Worm (Caenorhabditis elegans) whole organism, L4 larva: ENCODE data around the gene Y116A8C.30.
A peak's percentile ranks its signal among the peaks of the same experiment; 100 is the strongest.

Experiments
- F26F4.8 ChIP-seq: fragments of 200-800 bp; sonication (Bioruptor generic); conservative IDR thresholded peaks from 2 replicates; pipeline ENCODE4 v1.3.6; 2022; ENCODE audit warnings: missing genetic modification characterization, missing compliant biosample characterization
- F37D6.2 ChIP-seq: sonication (generic microtip); optimal IDR thresholded peaks from 2 replicates; lab custom pipeline; 2016; ENCODE audit warnings: mild to moderate bottlenecking, missing genetic modification characterization, missing compliant biosample characterization
- T20F7.1 ChIP-seq: fragments of 200-800 bp; sonication (Bioruptor generic); optimal IDR thresholded peaks from 2 replicates; lab custom pipeline; 2018; ENCODE audit warnings: mild to moderate bottlenecking, missing genetic modification characterization, missing compliant biosample characterization
- T26A8.4 ChIP-seq: fragments of 200-800 bp; sonication (Bioruptor generic); IDR thresholded peaks from 2 replicates; pipeline ENCODE4 v1.3.6; 2022; ENCODE audit warnings: missing genetic modification characterization, missing compliant biosample characterization
- Y75B8A.6 ChIP-seq: fragments of 200-800 bp; sonication (Bioruptor generic); IDR thresholded peaks from 2 replicates; pipeline ENCODE4 v1.3.6; 2022; ENCODE audit warnings: missing genetic modification reagents, missing genetic modification characterization, missing compliant biosample characterization
- ZK337.2 ChIP-seq: fragments of 200-800 bp; sonication (Bioruptor generic); IDR thresholded peaks from 2 replicates; pipeline ENCODE4 v1.3.6; 2022; ENCODE audit warnings: missing genetic modification reagents, missing genetic modification characterization, missing compliant biosample characterization
- aha-1 ChIP-seq: fragments of 150-350 bp; peaks from one replicate; lab custom pipeline; 2014; ENCODE audit warnings: missing biosample characterization, missing genetic modification characterization
- aly-2 ChIP-seq: sonication (generic microtip); optimal IDR thresholded peaks from 2 replicates; lab custom pipeline; 2018; ENCODE audit warnings: missing biosample characterization, missing genetic modification characterization
- ceh-20 ChIP-seq: fragments of 200-800 bp; sonication (Bioruptor generic); IDR thresholded peaks from 2 replicates; pipeline ENCODE4 v1.3.6; 2022; ENCODE audit warnings: missing genetic modification reagents, missing genetic modification characterization, missing compliant biosample characterization
- ceh-28 ChIP-seq: fragments of 150-350 bp; optimal IDR thresholded peaks from 2 replicates; lab custom pipeline; 2014; ENCODE audit warnings: missing biosample characterization, missing genetic modification reagents, missing genetic modification characterization
- ceh-44 ChIP-seq: fragments of 200-800 bp; sonication (Bioruptor generic); IDR thresholded peaks from 2 replicates; pipeline ENCODE4 v1.3.6; 2022; ENCODE audit warnings: missing genetic modification reagents, missing genetic modification characterization, missing compliant biosample characterization
- ceh-62 ChIP-seq: sonication (generic microtip); optimal IDR thresholded peaks from 2 replicates; lab custom pipeline; 2017; ENCODE audit warnings: missing biosample characterization, missing genetic modification characterization
- ceh-82 ChIP-seq: sonication (generic microtip); optimal IDR thresholded peaks from 2 replicates; lab custom pipeline; 2017; ENCODE audit warnings: missing biosample characterization, missing genetic modification characterization
- ces-1 ChIP-seq: fragments of 150-350 bp; sonication (generic microtip); optimal IDR thresholded peaks from 4 replicates; lab custom pipeline; 2014; ENCODE audit warnings: missing biosample characterization, missing genetic modification reagents, missing genetic modification characterization
- cey-2 ChIP-seq: sonication (generic microtip); optimal IDR thresholded peaks from 3 replicates; lab custom pipeline; 2017; ENCODE audit warnings: missing genetic modification characterization, mild to moderate bottlenecking, missing compliant biosample characterization, antibody characterized with exemption, borderline replicate concordance; ENCODE audit not compliant: insufficient read depth
- daf-19 ChIP-seq: fragments of 200-800 bp; sonication (Bioruptor generic); conservative IDR thresholded peaks from 2 replicates; pipeline ENCODE4 v1.3.6; 2022; ENCODE audit warnings: missing genetic modification characterization, missing compliant biosample characterization
- dmd-9 ChIP-seq: fragments of 200-800 bp; sonication (Bioruptor generic); IDR thresholded peaks from 2 replicates; pipeline ENCODE4 v1.3.6; 2022; ENCODE audit warnings: missing genetic modification reagents, missing genetic modification characterization, missing compliant biosample characterization
- duxl-1 ChIP-seq: sonication (generic microtip); optimal IDR thresholded peaks from 2 replicates; lab custom pipeline; 2016; ENCODE audit warnings: mild to moderate bottlenecking, missing genetic modification characterization, moderate library complexity, missing compliant biosample characterization; ENCODE audit not compliant: poor library complexity
- egl-27 ChIP-seq: sonication (generic microtip); optimal IDR thresholded peaks from 3 replicates; lab custom pipeline; 2017; ENCODE audit warnings: missing biosample characterization, missing genetic modification reagents, missing genetic modification characterization
- egl-43 ChIP-seq: fragments of 200-800 bp; sonication (Bioruptor generic); IDR thresholded peaks from 2 replicates; pipeline ENCODE4 v1.3.6; 2022; ENCODE audit warnings: missing genetic modification reagents, missing genetic modification characterization, missing compliant biosample characterization
- fkh-10 ChIP-seq: fragments of 150-350 bp; optimal IDR thresholded peaks from 2 replicates; lab custom pipeline; 2014; ENCODE audit warnings: missing biosample characterization, missing genetic modification reagents, missing genetic modification characterization
- fos-1 ChIP-seq: fragments of 150-350 bp; optimal IDR thresholded peaks from 2 replicates; lab custom pipeline; 2014; ENCODE audit warnings: missing biosample characterization, missing genetic modification characterization
- hif-1 ChIP-seq, 2 experiments: sonication (generic microtip); optimal IDR thresholded peaks; 2 replicates each; lab custom pipeline; 2016 to 2017; ENCODE audit warnings: missing compliant biosample characterization in 2 of 2, missing genetic modification characterization in 2 of 2, missing genetic modification reagents in 2 of 2, missing genotype in 2 of 2, mild to moderate bottlenecking in 1 of 2
- hlh-11 ChIP-seq: fragments of 200-800 bp; sonication (Bioruptor generic); optimal IDR thresholded peaks from 2 replicates; lab custom pipeline; 2018; ENCODE audit warnings: mild to moderate bottlenecking, missing genetic modification characterization, missing compliant biosample characterization
- jun-1 ChIP-seq: fragments of 150-350 bp; optimal IDR thresholded peaks from 2 replicates; lab custom pipeline; 2014; ENCODE audit warnings: missing biosample characterization, missing genetic modification reagents, missing genetic modification characterization
- lin-1 ChIP-seq: fragments of 200-800 bp; sonication (Bioruptor generic); IDR thresholded peaks from 2 replicates; pipeline ENCODE4 v1.3.6; 2022; ENCODE audit warnings: missing genetic modification reagents, missing genetic modification characterization, missing compliant biosample characterization
- lin-29 ChIP-seq: fragments of 200-800 bp; sonication (Bioruptor generic); IDR thresholded peaks from 2 replicates; pipeline ENCODE4 v1.3.6; 2022; ENCODE audit warnings: missing genetic modification reagents, missing genetic modification characterization, missing compliant biosample characterization
- lir-3 ChIP-seq: sonication (generic microtip); optimal IDR thresholded peaks from 2 replicates; lab custom pipeline; 2016; ENCODE audit warnings: mild to moderate bottlenecking, missing genetic modification characterization, missing compliant biosample characterization
- madf-5 ChIP-seq, 2 experiments: fragments of 200-800 bp; sonication (Bioruptor generic); IDR thresholded peaks; 2 replicates each; pipeline ENCODE4 v1.3.6; 2022; ENCODE audit warnings: missing compliant biosample characterization in 2 of 2, missing genetic modification characterization in 2 of 2
- madf-9 ChIP-seq: fragments of 200-800 bp; sonication (Bioruptor generic); conservative IDR thresholded peaks from 2 replicates; pipeline ENCODE4 v1.3.6; 2022; ENCODE audit warnings: missing genetic modification reagents, missing genetic modification characterization, missing compliant biosample characterization
- mep-1 ChIP-seq: fragments of 150-350 bp; sonication (generic microtip); optimal IDR thresholded peaks from 3 replicates; lab custom pipeline; 2014; ENCODE audit warnings: missing biosample characterization, missing genetic modification characterization
- mxl-3 ChIP-seq: fragments of 200-800 bp; sonication (Bioruptor generic); optimal IDR thresholded peaks from 2 replicates; lab custom pipeline; 2018; ENCODE audit warnings: mild to moderate bottlenecking, missing genetic modification characterization, missing compliant biosample characterization
- nhr-102 ChIP-seq: sonication (generic microtip); optimal IDR thresholded peaks from 2 replicates; lab custom pipeline; 2016; ENCODE audit warnings: mild to moderate bottlenecking, missing genetic modification characterization, moderate library complexity, missing compliant biosample characterization
- nhr-42 ChIP-seq: fragments of 200-800 bp; sonication (Bioruptor generic); IDR thresholded peaks from 2 replicates; pipeline ENCODE4 v1.3.6; 2022; ENCODE audit warnings: missing genetic modification characterization, missing compliant biosample characterization
- nhr-48 ChIP-seq: sonication (generic microtip); optimal IDR thresholded peaks from 2 replicates; lab custom pipeline; 2016; ENCODE audit warnings: mild to moderate bottlenecking, missing genetic modification characterization, missing compliant biosample characterization
- nhr-6 ChIP-seq: fragments of 150-350 bp; optimal IDR thresholded peaks from 2 replicates; lab custom pipeline; 2014; ENCODE audit warnings: missing biosample characterization, missing genetic modification characterization
- pqm-1 ChIP-seq: sonication (generic microtip); optimal IDR thresholded peaks from 2 replicates; lab custom pipeline; 2017; ENCODE audit warnings: missing biosample characterization, missing genetic modification characterization
- sdz-12 ChIP-seq: fragments of 200-800 bp; sonication (Bioruptor generic); optimal IDR thresholded peaks from 2 replicates; lab custom pipeline; 2018; ENCODE audit warnings: mild to moderate bottlenecking, missing genetic modification characterization, missing compliant biosample characterization
- set-16 ChIP-seq: fragments of 200-800 bp; sonication (Bioruptor generic); IDR thresholded peaks from 2 replicates; pipeline ENCODE4 v1.3.6; 2022; ENCODE audit warnings: missing genetic modification reagents, missing genetic modification characterization, missing compliant biosample characterization
- snpc-1.2 ChIP-seq: fragments of 200-800 bp; sonication (Bioruptor generic); IDR thresholded peaks from 2 replicates; pipeline ENCODE4 v1.3.6; 2022; ENCODE audit warnings: missing genetic modification reagents, missing genetic modification characterization, missing compliant biosample characterization
- spr-1 ChIP-seq: sonication (generic microtip); optimal IDR thresholded peaks from 2 replicates; lab custom pipeline; 2016; ENCODE audit warnings: mild to moderate bottlenecking, missing genetic modification characterization, missing compliant biosample characterization
- spr-3 ChIP-seq: fragments of 200-800 bp; sonication (Bioruptor generic); optimal IDR thresholded peaks from 2 replicates; lab custom pipeline; 2018; ENCODE audit warnings: mild to moderate bottlenecking, missing genetic modification characterization, missing compliant biosample characterization
- tag-97 ChIP-seq: fragments of 200-800 bp; sonication (Bioruptor generic); IDR thresholded peaks from 2 replicates; pipeline ENCODE4 v1.3.6; 2022; ENCODE audit warnings: missing genetic modification characterization, missing compliant biosample characterization
- tra-1 ChIP-seq: fragments of 200-800 bp; sonication (Bioruptor generic); IDR thresholded peaks from 2 replicates; pipeline ENCODE4 v1.3.6; 2022; ENCODE audit warnings: missing genetic modification reagents, missing genetic modification characterization, missing compliant biosample characterization
- unc-130 ChIP-seq: sonication (generic microtip); optimal IDR thresholded peaks from 2 replicates; lab custom pipeline; 2016; ENCODE audit warnings: missing genetic modification reagents, missing genetic modification characterization, missing compliant biosample characterization
- unc-62 ChIP-seq, 3 experiments: fragments of 150-350 bp in 1 of 3; sonication (generic microtip); optimal IDR thresholded peaks in 2 of 3; peaks in 1 of 3; 1 replicate in 1 of 3; 2 replicates in 2 of 3; lab custom pipeline; 2014 to 2017; ENCODE audit warnings: missing biosample characterization in 3 of 3, missing genetic modification characterization in 3 of 3, missing genetic modification reagents in 3 of 3, missing genotype in 1 of 3
- vab-7 ChIP-seq: fragments of 200-800 bp; sonication (Bioruptor generic); IDR thresholded peaks from 2 replicates; pipeline ENCODE4 v1.3.6; 2022; ENCODE audit warnings: missing genetic modification reagents, missing genetic modification characterization, missing compliant biosample characterization
- zfp-2 ChIP-seq: sonication (generic microtip); optimal IDR thresholded peaks from 2 replicates; lab custom pipeline; 2016; ENCODE audit warnings: mild to moderate bottlenecking, missing genetic modification characterization, missing compliant biosample characterization
- zip-2 ChIP-seq: fragments of 150-350 bp; optimal IDR thresholded peaks from 2 replicates; lab custom pipeline; 2014; ENCODE audit warnings: missing biosample characterization, missing genetic modification characterization

Gene Y116A8C.30

DNA sequence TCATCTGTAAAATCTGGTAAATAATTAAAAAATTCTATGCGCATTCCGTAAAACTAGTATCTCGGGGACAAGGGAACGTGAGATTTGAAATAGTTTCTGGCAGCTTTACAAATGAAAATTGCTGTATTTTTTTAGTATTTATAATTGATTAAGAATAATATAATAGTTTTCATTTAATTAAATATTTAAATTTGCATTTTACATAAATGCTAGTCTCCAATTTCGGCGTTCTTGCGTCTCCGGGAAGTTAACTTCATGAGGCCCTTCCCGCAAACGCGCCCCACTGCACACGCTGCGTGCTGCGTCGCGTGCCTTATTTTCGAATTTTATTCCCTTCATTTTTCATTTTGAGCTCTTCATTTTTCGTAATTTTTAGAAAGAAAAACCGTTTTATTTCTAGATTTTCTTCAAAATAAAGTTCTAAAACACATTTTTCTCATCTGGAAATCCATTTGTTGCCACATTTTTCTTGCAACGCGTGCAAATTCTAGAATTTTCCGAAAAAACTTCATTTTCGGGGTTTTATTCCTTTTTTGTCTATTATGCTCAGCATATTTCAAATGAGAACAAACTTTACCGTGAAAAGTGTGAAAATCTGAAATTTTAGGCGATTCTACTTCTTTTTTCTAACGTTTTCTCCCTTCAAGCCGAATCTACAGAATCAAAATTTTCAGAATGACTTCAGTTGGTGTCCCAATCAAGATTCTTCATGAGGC lies 16.0 kb downstream of the Y116A8C.30 start, which contains the start of the genes snx-13 and snr-1 (continued):
- TF ChIP-seq jun-1: no peak
- no peak for TF ChIP-seq cey-2
- TF ChIP-seq spr-1 (tag; lab: Kevin White, UChicago): peak; percentile 40
- TF ChIP-seq vab-7 (GFP tag; lab: Robert Waterston, UW): peak; percentile 86
- TF ChIP-seq ces-1 (GFP tag; lab: Kevin White, UChicago): no peak
- no peak for TF ChIP-seq nhr-42 (GFP tag; lab: Robert Waterston, UW)
- TF ChIP-seq unc-62 (GFP tag; optimal IDR thresholded peaks at IDR 0.05 in 1 of 2; lab: Kevin White, UChicago): no peak
- no peak for TF ChIP-seq unc-62 (tag; optimal IDR thresholded peaks at IDR 0.05; lab: Kevin White, UChicago)
- peak; percentile 86 for TF ChIP-seq fkh-10 (GFP tag; lab: Kevin White, UChicago)
- no peak for TF ChIP-seq egl-43
- no peak for TF ChIP-seq T26A8.4 (GFP tag; lab: Robert Waterston, UW)
- TF ChIP-seq ZK337.2 (GFP tag; lab: Robert Waterston, UW): peak; percentile 74; the same call in 1 of the 2 replicates
- TF ChIP-seq aly-2 (tag; lab: Kevin White, UChicago): no peak
- TF ChIP-seq tag-97 (GFP tag; lab: Robert Waterston, UW): no peak
- no peak for TF ChIP-seq nhr-6 (tag; lab: Kevin White, UChicago)
- TF ChIP-seq tra-1 (GFP tag; lab: Robert Waterston, UW): no peak
- TF ChIP-seq fos-1 (tag; lab: Kevin White, UChicago): no peak
- peak; percentile 78 for TF ChIP-seq T20F7.1
- no peak for TF ChIP-seq lin-1
- peak in 1 of 2 experiments; percentile 95 for TF ChIP-seq hif-1 (tag; optimal IDR thresholded peaks at IDR 0.05; lab: Kevin White, UChicago)
- TF ChIP-seq duxl-1 (tag; lab: Kevin White, UChicago): no peak
- peak; percentile 84 for TF ChIP-seq ceh-44 (GFP tag; lab: Robert Waterston, UW)
- TF ChIP-seq aha-1 (tag; lab: Kevin White, UChicago): peak; percentile 97
- no peak for TF ChIP-seq zip-2 (tag; lab: Kevin White, UChicago)
- no peak for TF ChIP-seq egl-27 (tag; lab: Kevin White, UChicago)
- TF ChIP-seq madf-5 (GFP tag; IDR thresholded peaks at IDR 0.05; lab: Robert Waterston, UW): 0 out of 4 replicates have a peak, but pooled peaks of 1 of the 2 experiments have one; percentile 62
- peak; percentile 89 for TF ChIP-seq sdz-12
- no peak for TF ChIP-seq ceh-20
- no peak for TF ChIP-seq pqm-1 (tag; lab: Kevin White, UChicago)
- TF ChIP-seq ceh-28 (tag; lab: Kevin White, UChicago): no peak
- TF ChIP-seq ceh-82 (tag; lab: Kevin White, UChicago): no peak
- no peak for TF ChIP-seq Y75B8A.6
- TF ChIP-seq ceh-62 (tag; lab: Kevin White, UChicago): no peak
- TF ChIP-seq dmd-9: peak; percentile 80
- TF ChIP-seq mxl-3 (GFP tag; lab: Kevin White, UChicago): no peak
- no peak for TF ChIP-seq spr-3 (GFP tag; lab: Kevin White, UChicago)
- TF ChIP-seq daf-19 (GFP tag; lab: Robert Waterston, UW): no peak
- 0 out of 2 replicates have a peak, but pooled peaks have one; percentile 13 for TF ChIP-seq set-16 (GFP tag; lab: Robert Waterston, UW)
- peak; percentile 58 for TF ChIP-seq lir-3 (tag; lab: Kevin White, UChicago)
- TF ChIP-seq unc-130 (GFP tag; lab: Kevin White, UChicago): peak; percentile 90
- no peak for TF ChIP-seq hlh-11 (tag; lab: Kevin White, UChicago)
- TF ChIP-seq nhr-48 (tag; lab: Kevin White, UChicago): no peak
- no peak for TF ChIP-seq F26F4.8
- TF ChIP-seq nhr-102 (tag; lab: Kevin White, UChicago): peak; percentile 38
- peak; percentile 62 for TF ChIP-seq zfp-2
- peak; percentile 81 for TF ChIP-seq snpc-1.2
- peak; percentile 76; the same call in 1 of the 2 replicates for TF ChIP-seq madf-9 (GFP tag; lab: Robert Waterston, UW)
- TF ChIP-seq mep-1: peak; percentile 82
- peak; percentile 69 for TF ChIP-seq F37D6.2 (tag; lab: Kevin White, UChicago)
- TF ChIP-seq lin-29 (GFP tag; lab: Robert Waterston, UW): no peak
